Worm (Caenorhabditis elegans) whole organism, L1 larva: ENCODE results near the gene str-140.

Experiments
- C04F5.9 ChIP-seq: sonication (generic microtip); optimal IDR thresholded peaks from 2 replicates; lab custom pipeline; 2016; ENCODE audit warnings: missing genetic modification characterization, missing compliant biosample characterization
- C34B4.2 ChIP-seq: sonication (generic microtip); optimal IDR thresholded peaks from 2 replicates; lab custom pipeline; 2017; ENCODE audit warnings: mild to moderate bottlenecking, missing genetic modification characterization, missing compliant biosample characterization
- Y116A8C.19 ChIP-seq: sonication (generic microtip); optimal IDR thresholded peaks from 2 replicates; lab custom pipeline; 2016; ENCODE audit warnings: missing compliant biosample characterization, missing genetic modification characterization, borderline replicate concordance
- alr-1 ChIP-seq: fragments of 200-800 bp; sonication (Bioruptor generic); optimal IDR thresholded peaks from 2 replicates; lab custom pipeline; 2018; ENCODE audit warnings: borderline replicate concordance, mild to moderate bottlenecking, missing genetic modification characterization, missing compliant biosample characterization
- ceh-63 ChIP-seq: fragments of 200-800 bp; sonication (Bioruptor generic); optimal IDR thresholded peaks from 2 replicates; lab custom pipeline; 2018; ENCODE audit warnings: mild to moderate bottlenecking, missing genetic modification characterization, missing compliant biosample characterization
- ceh-88 ChIP-seq: fragments of 200-800 bp; sonication (Bioruptor generic); IDR thresholded peaks from 2 replicates; pipeline ENCODE4 v1.3.6; 2022; ENCODE audit warnings: missing genetic modification characterization, missing compliant biosample characterization
- ceh-90 ChIP-seq: sonication (generic microtip); optimal IDR thresholded peaks from 2 replicates; lab custom pipeline; 2016; ENCODE audit warnings: missing genetic modification characterization, missing compliant biosample characterization
- dpl-1 ChIP-seq, 3 experiments: fragments of 150-350 bp in 2 of 3; sonication (generic microtip) in 1 of 3; optimal IDR thresholded peaks; 2 replicates each; lab custom pipeline; 2014 to 2017; ENCODE audit warnings: missing biosample characterization in 3 of 3, missing genetic modification characterization in 3 of 3, missing genetic modification reagents in 3 of 3
- egl-27 ChIP-seq, 2 experiments: fragments of 150-350 bp in 1 of 2; sonication (generic microtip); optimal IDR thresholded peaks; 3 replicates each; lab custom pipeline; 2017 to 2018; ENCODE audit warnings: missing biosample characterization in 2 of 2, missing genetic modification characterization in 2 of 2, missing genetic modification reagents in 2 of 2
- elt-2 ChIP-seq: sonication (generic microtip); optimal IDR thresholded peaks from 2 replicates; lab custom pipeline; 2016; ENCODE audit warnings: missing genetic modification characterization, mild to moderate bottlenecking, inconsistent platforms, missing compliant biosample characterization, missing genetic modification reagents
- fkh-4 ChIP-seq: sonication (generic microtip); optimal IDR thresholded peaks from 2 replicates; lab custom pipeline; 2016; ENCODE audit warnings: missing compliant biosample characterization, missing genetic modification characterization, borderline replicate concordance
- fos-1 ChIP-seq: fragments of 150-350 bp; optimal IDR thresholded peaks from 2 replicates; lab custom pipeline; 2014; ENCODE audit warnings: missing biosample characterization, missing genetic modification characterization
- hpl-2 ChIP-seq: fragments of 150-350 bp; optimal IDR thresholded peaks from 2 replicates; lab custom pipeline; 2014; ENCODE audit warnings: missing biosample characterization, missing genetic modification reagents, missing genetic modification characterization
- isw-1 ChIP-seq: fragments of 200-800 bp; sonication (Bioruptor generic); IDR thresholded peaks from 2 replicates; pipeline ENCODE4 v1.3.6; 2022; ENCODE audit warnings: missing genetic modification characterization, missing compliant biosample characterization
- jun-1 ChIP-seq: fragments of 150-350 bp; optimal IDR thresholded peaks from 2 replicates; lab custom pipeline; 2014; ENCODE audit warnings: missing biosample characterization, missing genetic modification reagents, missing genetic modification characterization
- lin-14 ChIP-seq: fragments of 200-800 bp; sonication (Bioruptor generic); optimal IDR thresholded peaks from 2 replicates; lab custom pipeline; 2018; ENCODE audit warnings: mild to moderate bottlenecking, missing genetic modification characterization, moderate library complexity, missing compliant biosample characterization
- lin-35 ChIP-seq, 2 experiments: fragments of 150-350 bp; optimal IDR thresholded peaks; 2 replicates each; lab custom pipeline; 2014; ENCODE audit warnings: missing biosample characterization in 2 of 2, missing genetic modification characterization in 2 of 2, missing genetic modification reagents in 2 of 2
- lin-39 ChIP-seq: fragments of 150-350 bp; optimal IDR thresholded peaks from 2 replicates; lab custom pipeline; 2014; ENCODE audit warnings: missing biosample characterization, missing genetic modification reagents, missing genetic modification characterization
- mab-9 ChIP-seq: fragments of 200-800 bp; sonication (Bioruptor generic); IDR thresholded peaks from 2 replicates; pipeline ENCODE4 v1.3.6; 2022; ENCODE audit warnings: missing genetic modification reagents, missing genetic modification characterization, missing compliant biosample characterization
- mdl-1 ChIP-seq, 2 experiments: fragments of 150-350 bp; optimal IDR thresholded peaks; 2 replicates each; lab custom pipeline; 2014 to 2017; ENCODE audit warnings: missing biosample characterization in 2 of 2, missing genetic modification characterization in 2 of 2, inconsistent platforms in 1 of 2
- mef-2 ChIP-seq: fragments of 150-350 bp; optimal IDR thresholded peaks from 2 replicates; lab custom pipeline; 2014; ENCODE audit warnings: missing biosample characterization, missing genetic modification characterization
- nhr-20 ChIP-seq: sonication (generic microtip); optimal IDR thresholded peaks from 2 replicates; lab custom pipeline; 2016; ENCODE audit warnings: mild to moderate bottlenecking, missing genetic modification characterization, missing compliant biosample characterization
- nhr-71 ChIP-seq: sonication (generic microtip); optimal IDR thresholded peaks from 2 replicates; lab custom pipeline; 2016; ENCODE audit warnings: mild to moderate bottlenecking, missing genetic modification characterization, moderate library complexity, missing compliant biosample characterization
- nhr-84 ChIP-seq: sonication (generic microtip); optimal IDR thresholded peaks from 2 replicates; lab custom pipeline; 2017; ENCODE audit warnings: missing biosample characterization, missing genetic modification characterization
- pag-3 ChIP-seq: sonication (generic microtip); optimal IDR thresholded peaks from 2 replicates; lab custom pipeline; 2017; ENCODE audit warnings: missing genetic modification characterization, mild to moderate bottlenecking, missing compliant biosample characterization, antibody characterized with exemption, borderline replicate concordance; ENCODE audit not compliant: insufficient read depth
- pqm-1 ChIP-seq: sonication (generic microtip); optimal IDR thresholded peaks from 3 replicates; lab custom pipeline; 2017; ENCODE audit warnings: missing biosample characterization, missing genetic modification characterization
- rnt-1 ChIP-seq: sonication (generic microtip); optimal IDR thresholded peaks from 2 replicates; lab custom pipeline; 2016; ENCODE audit warnings: mild to moderate bottlenecking, missing genetic modification characterization, moderate library complexity, missing compliant biosample characterization
- snpc-4 ChIP-seq: fragments of 150-350 bp; optimal IDR thresholded peaks from 2 replicates; lab custom pipeline; 2014; ENCODE audit warnings: missing biosample characterization, missing genetic modification characterization
- snu-23 ChIP-seq: sonication (generic microtip); optimal IDR thresholded peaks from 2 replicates; lab custom pipeline; 2016; ENCODE audit warnings: missing genetic modification characterization, missing compliant biosample characterization
- sup-37 ChIP-seq: fragments of 200-800 bp; sonication (Bioruptor generic); optimal IDR thresholded peaks from 2 replicates; lab custom pipeline; 2018; ENCODE audit warnings: mild to moderate bottlenecking, missing genetic modification characterization, missing compliant biosample characterization
- tlp-1 ChIP-seq: fragments of 150-350 bp; optimal IDR thresholded peaks from 2 replicates; lab custom pipeline; 2014; ENCODE audit warnings: missing biosample characterization, missing genetic modification characterization
- unc-86 ChIP-seq: sonication (generic microtip); optimal IDR thresholded peaks from 2 replicates; lab custom pipeline; 2016; ENCODE audit warnings: missing genetic modification characterization, missing compliant biosample characterization
- xbp-1 ChIP-seq: sonication (generic microtip); optimal IDR thresholded peaks from 2 replicates; lab custom pipeline; 2016; ENCODE audit warnings: missing genetic modification characterization, missing compliant biosample characterization
- zip-4 ChIP-seq: fragments of 200-800 bp; sonication (Bioruptor generic); optimal IDR thresholded peaks from 2 replicates; lab custom pipeline; 2018; ENCODE audit warnings: mild to moderate bottlenecking, missing genetic modification characterization, moderate library complexity, missing compliant biosample characterization
- ztf-4 ChIP-seq: fragments of 150-350 bp; optimal IDR thresholded peaks from 2 replicates; lab custom pipeline; 2014; ENCODE audit warnings: missing biosample characterization, missing genetic modification characterization

Gene str-140

DNA sequence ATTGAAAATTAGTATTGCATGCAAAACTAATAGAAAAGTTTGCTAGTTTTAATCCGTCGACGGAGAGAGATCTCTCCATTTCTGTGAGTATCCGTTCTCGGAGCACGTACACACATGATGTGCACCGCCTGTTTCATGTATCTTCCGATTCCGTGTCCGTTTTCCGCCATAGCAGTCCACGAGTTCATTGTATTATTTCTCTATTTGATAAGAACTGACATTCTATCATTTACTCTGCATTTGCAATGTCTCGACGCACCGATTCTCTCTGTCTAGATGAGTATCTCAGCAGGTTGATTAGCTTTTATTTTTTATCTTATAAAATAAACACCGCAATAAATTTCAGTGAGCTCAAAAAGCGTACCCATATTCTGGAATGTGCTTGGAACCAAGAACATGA is 48.8 kb downstream of the str-140 start:
- TF ChIP-seq mab-9 (GFP tag; lab: Robert Waterston, UW) (no peak), fos-1 (no peak), ceh-90 (no peak), elt-2 (tag; lab: Kevin White, UChicago) (peak; percentile 18)

DNA sequence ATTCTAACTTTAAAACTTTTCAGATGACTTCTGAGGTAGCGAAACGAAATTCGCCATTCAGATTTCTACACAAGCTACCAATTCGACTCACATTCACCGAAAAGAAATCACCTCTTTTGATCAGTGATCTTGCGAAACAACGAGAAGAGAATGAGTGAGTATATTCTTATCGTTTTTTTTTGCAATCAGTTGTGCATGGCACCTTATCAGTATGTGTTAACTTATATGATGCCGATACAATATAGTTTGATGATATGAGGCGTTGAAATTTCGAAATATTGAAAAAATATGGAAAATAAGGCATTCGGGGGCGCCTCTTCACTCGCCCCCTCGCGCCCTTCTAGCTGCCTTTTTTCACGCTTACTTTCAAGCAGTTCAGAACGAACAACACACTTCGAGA is 49.8 kb downstream of the str-140 start:
- no peak for TF ChIP-seq fkh-4 (tag; lab: Kevin White, UChicago)
- no peak for TF ChIP-seq snpc-4 (tag; lab: Kevin White, UChicago)
- no peak for TF ChIP-seq dpl-1 (GFP tag; optimal IDR thresholded peaks at IDR 0.05; lab: Kevin White, UChicago)
- no peak for TF ChIP-seq lin-14 (GFP tag; lab: Kevin White, UChicago)
- TF ChIP-seq ceh-63 = no peak
- no peak for TF ChIP-seq isw-1 (GFP tag; lab: Robert Waterston, UW)
- TF ChIP-seq pqm-1 = peak; percentile 67
- TF ChIP-seq Y116A8C.19 = no peak
- no peak for TF ChIP-seq mef-2 (tag; lab: Kevin White, UChicago)
- no peak for TF ChIP-seq sup-37 (GFP tag; lab: Kevin White, UChicago)
- peak; percentile 43 for TF ChIP-seq nhr-20
- TF ChIP-seq unc-86 (tag; lab: Kevin White, UChicago) = no peak
- TF ChIP-seq pag-3 (tag; lab: Kevin White, UChicago) = no peak
- no peak for TF ChIP-seq lin-39 (tag; lab: Kevin White, UChicago)
- no peak for TF ChIP-seq nhr-71 (tag; lab: Kevin White, UChicago)
- TF ChIP-seq ztf-4 (tag; lab: Kevin White, UChicago) = no peak
- no peak for TF ChIP-seq C34B4.2 (tag; lab: Kevin White, UChicago)
- no peak for TF ChIP-seq rnt-1 (tag; lab: Kevin White, UChicago)
- peak; percentile 58 for TF ChIP-seq tlp-1 (tag; lab: Kevin White, UChicago)
- no peak for TF ChIP-seq mdl-1 (tag; optimal IDR thresholded peaks at IDR 0.05; lab: Kevin White, UChicago)
- peak in 1 of 2 experiments; percentile 23 for TF ChIP-seq lin-35 (GFP tag; optimal IDR thresholded peaks at IDR 0.05; lab: Kevin White, UChicago)
- peak; percentile 14 for TF ChIP-seq jun-1 (tag; lab: Kevin White, UChicago)
- no peak for TF ChIP-seq ceh-88 (GFP tag; lab: Robert Waterston, UW)
- TF ChIP-seq C04F5.9 (tag; lab: Kevin White, UChicago) = no peak
- no peak for TF ChIP-seq hpl-2 (GFP tag; lab: Kevin White, UChicago)
- TF ChIP-seq alr-1 = no peak
- TF ChIP-seq snu-23 (GFP tag; lab: Kevin White, UChicago) = no peak
- no peak for TF ChIP-seq xbp-1 (tag; lab: Kevin White, UChicago)
- no peak for TF ChIP-seq egl-27 (tag; optimal IDR thresholded peaks at IDR 0.05; lab: Kevin White, UChicago)
- TF ChIP-seq elt-2 (tag; lab: Kevin White, UChicago) = peak; percentile 75

DNA sequence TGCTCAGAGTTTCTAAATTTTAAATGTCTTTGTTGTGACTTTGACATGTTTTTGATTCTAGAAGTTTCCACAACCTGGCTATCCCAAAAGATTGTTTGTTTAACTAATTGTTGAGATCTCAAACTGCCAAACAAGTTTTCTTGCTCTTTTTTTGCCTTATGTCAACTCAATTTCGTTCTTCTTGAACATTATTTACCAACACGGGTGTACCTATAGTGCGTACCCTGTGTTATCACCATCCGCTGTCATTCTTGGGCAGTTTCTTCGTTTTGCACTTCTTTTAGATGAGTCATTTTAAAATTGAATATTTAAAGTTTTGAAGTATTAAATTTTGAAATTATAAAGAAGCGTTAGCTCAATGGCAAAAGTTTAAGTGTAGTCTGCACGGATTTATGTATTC is 50.8 kb downstream of the str-140 start, which contains the start of gene sptl-2:
TSS of gene sptl-2 (plus strand) at position 280 of the 400 bp plus-strand sequence.
- no peak for TF ChIP-seq lin-35 (GFP tag; optimal IDR thresholded peaks at IDR 0.05; lab: Kevin White, UChicago)
- no peak for TF ChIP-seq zip-4 (GFP tag; lab: Kevin White, UChicago)
- no peak for TF ChIP-seq mef-2 (tag; lab: Kevin White, UChicago)
- TF ChIP-seq nhr-84 (tag; lab: Kevin White, UChicago) = no peak
- TF ChIP-seq rnt-1 (tag; lab: Kevin White, UChicago) = no peak
